Worm (Caenorhabditis elegans) whole organism, L4/young adult: ENCODE measurements around the gene nhr-264.

ENCODE experiments used
- dao-5 ChIP-seq: sonication (generic microtip); optimal IDR thresholded peaks from 2 replicates; lab custom pipeline; 2016; ENCODE audit warnings: missing genotype, missing genetic modification characterization, moderate library complexity, missing compliant biosample characterization
- him-1 ChIP-seq: sonication (generic microtip); optimal IDR thresholded peaks from 2 replicates; lab custom pipeline; 2016; ENCODE audit warnings: missing genotype, missing genetic modification reagents, missing genetic modification characterization, missing compliant biosample characterization

- no peak for TF ChIP-seq him-1 (tag; lab: Kevin White, UChicago)
- no peak for TF ChIP-seq dao-5 (tag; lab: Kevin White, UChicago)
These were observed 25.4 kb upstream of the nhr-264 start, which contains the start of the genes F49C12.11 and nemt-1 for ce11 chrIV:9319080-9319479.
